Worm (Caenorhabditis elegans): ENCODE measurements around the gene dpm-3.
A peak's percentile ranks its signal among the peaks of the same experiment; 100 is the strongest.

DNA sequence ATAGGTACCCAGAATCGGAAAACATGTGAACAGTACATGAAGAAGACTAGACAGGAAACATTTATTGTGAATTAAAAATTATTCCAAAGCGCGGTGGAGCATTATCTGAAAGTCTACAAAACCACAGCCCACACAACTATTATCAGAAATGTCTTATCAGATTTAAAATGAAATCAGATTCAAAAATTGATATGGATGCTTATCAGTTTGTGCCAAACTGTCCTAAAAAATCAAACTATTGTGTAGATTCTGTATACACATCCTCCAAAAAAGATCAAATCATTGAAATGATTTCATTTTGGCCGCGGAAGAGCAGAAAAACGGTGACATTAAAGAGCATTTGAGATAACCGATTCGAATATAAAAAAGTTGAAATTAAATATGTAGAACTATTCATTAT, 44.1 kb downstream of the dpm-3 start, which contains the start of gene irg-4:
- no peak for TF ChIP-seq lin-39 (tag; optimal IDR thresholded peaks at IDR 0.05)
- no peak for TF ChIP-seq mdl-1 (tag; optimal IDR thresholded peaks at IDR 0.05)
- TF ChIP-seq zfp-2 (tag; optimal IDR thresholded peaks at IDR 0.05), result no peak
- no peak for TF ChIP-seq lsy-2 (tag; optimal IDR thresholded peaks at IDR 0.05)
- no peak for TF ChIP-seq nhr-25 (tag; optimal IDR thresholded peaks at IDR 0.05; ENCODE audit: borderline replicate concordance, insufficient read depth)
- TF ChIP-seq nhr-77 (tag; optimal IDR thresholded peaks at IDR 0.05), result peak; percentile 19
- no peak for TF ChIP-seq vab-7 (GFP tag; IDR thresholded peaks at IDR 0.05)
- no peak for TF ChIP-seq unc-130 (GFP tag; optimal IDR thresholded peaks at IDR 0.05)

Measured in whole organism, L4 larva.